Worm (Caenorhabditis elegans) whole organism, early embryonic: ENCODE results near the gene cyp-31A3.

ENCODE experiments used
- aly-1 ChIP-seq: sonication (generic microtip); optimal IDR thresholded peaks from 2 replicates; lab custom pipeline; 2016; ENCODE audit warnings: missing genetic modification characterization, missing compliant biosample characterization
- ama-1 ChIP-seq: fragments of 150-350 bp; optimal IDR thresholded peaks from 2 replicates; lab custom pipeline; 2014
- hmg-4 ChIP-seq: fragments of 200-800 bp; sonication (Bioruptor generic); optimal IDR thresholded peaks from 2 replicates; lab custom pipeline; 2018; ENCODE audit warnings: mild to moderate bottlenecking, missing genetic modification characterization, missing compliant biosample characterization
- tra-4 ChIP-seq: sonication (generic microtip); optimal IDR thresholded peaks from 2 replicates; lab custom pipeline; 2017; ENCODE audit warnings: missing genetic modification characterization, missing compliant biosample characterization

DNA sequence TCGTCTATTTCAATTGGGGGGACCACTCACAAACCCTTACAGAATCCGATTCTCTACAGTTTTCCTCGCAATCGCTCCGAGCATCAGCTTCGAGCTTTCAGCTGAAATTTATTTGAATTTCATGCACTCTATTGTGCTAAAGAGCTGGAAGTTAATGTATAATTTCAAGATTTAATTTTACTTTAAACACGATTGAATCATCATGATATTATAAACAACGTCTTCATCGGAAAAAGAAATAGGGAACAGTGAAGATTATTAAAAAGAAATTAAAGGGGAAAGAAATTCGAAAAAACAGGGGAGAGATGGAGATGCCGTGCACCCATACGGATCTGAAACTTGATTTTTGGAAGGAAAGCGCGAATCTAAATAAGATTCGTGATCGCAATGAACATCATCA, 16.7 kb upstream of the cyp-31A3 start, which contains the start of gene hoe-1:
- TF ChIP-seq ama-1 (lab: Kevin White, UChicago) (no peak), aly-1 (no peak), tra-4 (tag; lab: Kevin White, UChicago) (no peak), hmg-4 (no peak)
